Fruit fly (Drosophila melanogaster): ENCODE results near the gene CG12237.

The CG12237 gene

DNA sequence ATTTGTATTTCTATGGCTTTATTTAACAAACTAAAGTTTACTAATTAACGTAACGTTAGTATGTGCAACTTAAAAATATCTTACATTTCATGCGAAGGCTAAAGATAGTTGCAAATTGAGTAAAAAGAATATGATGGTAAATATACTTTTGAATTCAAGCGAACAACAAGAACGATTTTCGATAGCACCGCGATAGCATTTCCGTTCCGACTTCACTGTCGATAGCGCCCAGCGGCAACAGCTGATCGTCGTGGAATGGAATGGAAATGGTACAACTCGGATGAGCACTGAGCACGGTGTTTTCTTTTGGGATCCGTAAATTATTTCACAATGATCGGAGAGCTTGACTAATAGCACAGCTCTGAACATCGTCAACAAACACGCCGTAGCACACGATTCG lies 29.2 kb downstream of the CG12237 start (continued):
- TF ChIP-seq CG17802 (tag; optimal IDR thresholded peaks at IDR 0.05): no peak
- no peak for TF ChIP-seq Mrtf (GFP tag; IDR thresholded peaks at IDR 0.05)
- TF ChIP-seq B-H1 (GFP tag; IDR thresholded peaks at IDR 0.05): no peak
- TF ChIP-seq chif (GFP tag; optimal IDR thresholded peaks at IDR 0.05): no peak
- peak; percentile 65; the same call in 1 of the 2 replicates for TF ChIP-seq vvl (GFP tag; IDR thresholded peaks at IDR 0.05)
- TF ChIP-seq Atf6 (GFP tag; IDR thresholded peaks at IDR 0.05): peak; percentile 38; the same call in 1 of the 2 replicates
- peak; percentile 51 for TF ChIP-seq Side (GFP tag; optimal IDR thresholded peaks at IDR 0.05)
- no peak for TF ChIP-seq CG10366 (GFP tag; IDR thresholded peaks at IDR 0.05)
- TF ChIP-seq CG10274 (GFP tag; optimal IDR thresholded peaks at IDR 0.05): peak; percentile 1
- TF ChIP-seq slbo (GFP tag; IDR thresholded peaks at IDR 0.05): no peak
- TF ChIP-seq ftz-f1 (GFP tag; optimal IDR thresholded peaks at IDR 0.05): no peak
- TF ChIP-seq CG3847 (GFP tag; IDR thresholded peaks at IDR 0.05): no peak
- peak; percentile 40 for TF ChIP-seq lbe (GFP tag; optimal IDR thresholded peaks at IDR 0.05)
- TF ChIP-seq CG9727 (GFP tag; optimal IDR thresholded peaks at IDR 0.05): peak; percentile 65
- peak; percentile 1 for TF ChIP-seq CG7928 (GFP tag; optimal IDR thresholded peaks at IDR 0.05)
- no peak for TF ChIP-seq CG2129 (GFP tag; IDR thresholded peaks at IDR 0.05; ENCODE audit: partially characterized antibody)
- TF ChIP-seq CG13123 (GFP tag; optimal IDR thresholded peaks at IDR 0.05): no peak
- no peak for TF ChIP-seq sqz (GFP tag; optimal IDR thresholded peaks at IDR 0.05)
- TF ChIP-seq ERR (GFP tag; optimal IDR thresholded peaks at IDR 0.05): no peak
- TF ChIP-seq Mad (GFP tag; optimal IDR thresholded peaks at IDR 0.05): no peak
- no peak for TF ChIP-seq Optix (GFP tag; IDR thresholded peaks at IDR 0.05)
- TF ChIP-seq CG33213 (GFP tag; optimal IDR thresholded peaks at IDR 0.05): peak; percentile 45
- TF ChIP-seq rib (GFP tag; IDR thresholded peaks at IDR 0.05): no peak
- no peak for TF ChIP-seq CG15073 (GFP tag; optimal IDR thresholded peaks at IDR 0.05)
- TF ChIP-seq CG16815 (GFP tag; optimal IDR thresholded peaks at IDR 0.05): no peak
- TF ChIP-seq tup (GFP tag; optimal IDR thresholded peaks at IDR 0.05): no peak
- TF ChIP-seq row (GFP tag; IDR thresholded peaks at IDR 0.05): no peak; the same call in 2 of the 3 replicates
- no peak for TF ChIP-seq dan (GFP tag; IDR thresholded peaks at IDR 0.05)
- peak; percentile 66; the same call in 1 of the 2 replicates for TF ChIP-seq Rfx (GFP tag; IDR thresholded peaks at IDR 0.05)
- peak; percentile 35 for TF ChIP-seq Hand (GFP tag; optimal IDR thresholded peaks at IDR 0.05)
- TF ChIP-seq crol (GFP tag; IDR thresholded peaks at IDR 0.05): no peak
- TF ChIP-seq dpn (GFP tag; optimal IDR thresholded peaks at IDR 0.05): peak in 1 of 2 experiments; percentile 43
- TF ChIP-seq CG1024 (GFP tag; IDR thresholded peaks at IDR 0.05): peak; percentile 44; the same call in 1 of the 2 replicates
- no peak for TF ChIP-seq CG6272 (GFP tag; IDR thresholded peaks at IDR 0.05)
- TF ChIP-seq Hmr (GFP tag; optimal IDR thresholded peaks at IDR 0.05): peak; percentile 75
- TF ChIP-seq nmo (GFP tag; optimal IDR thresholded peaks at IDR 0.05): peak; percentile 23
- TF ChIP-seq CG11093 (GFP tag; IDR thresholded peaks at IDR 0.05): no peak
- TF ChIP-seq CG1233 (GFP tag; optimal IDR thresholded peaks at IDR 0.05): peak; percentile 71
- TF ChIP-seq CG4730 (GFP tag; IDR thresholded peaks at IDR 0.05): no peak
- TF ChIP-seq CG8089 (GFP tag; optimal IDR thresholded peaks at IDR 0.05): no peak
- no peak for TF ChIP-seq Hr3 (GFP tag; optimal IDR thresholded peaks at IDR 0.05)
- no peak for TF ChIP-seq CG2678 (tag; optimal IDR thresholded peaks at IDR 0.05)
- no peak for TF ChIP-seq Taf1 (GFP tag; IDR thresholded peaks at IDR 0.05)
- peak; percentile 17 for TF ChIP-seq her (GFP tag; optimal IDR thresholded peaks at IDR 0.05)
- TF ChIP-seq Trl (optimal IDR thresholded peaks at IDR 0.05): no peak
- TF ChIP-seq Trl (GFP tag; optimal IDR thresholded peaks at IDR 0.05): no peak
- no peak for TF ChIP-seq Hsf (GFP tag; optimal IDR thresholded peaks at IDR 0.05)
- peak; percentile 40; the same call in 1 of the 2 replicates for TF ChIP-seq HLH3B (GFP tag; IDR thresholded peaks at IDR 0.05)
- no peak for TF ChIP-seq sr (GFP tag; IDR thresholded peaks at IDR 0.05)
- no peak for TF ChIP-seq D (optimal IDR thresholded peaks at IDR 0.05)
- peak; percentile 18 for TF ChIP-seq D (GFP tag; optimal IDR thresholded peaks at IDR 0.05)
- TF ChIP-seq CG17568 (GFP tag; optimal IDR thresholded peaks at IDR 0.05): no peak
- TF ChIP-seq Kr (GFP tag; optimal IDR thresholded peaks at IDR 0.05): no peak
- no peak for TF ChIP-seq Nf-YA (GFP tag; IDR thresholded peaks at IDR 0.05)

Measured in whole organism, embryonic.